Fruit fly (Drosophila melanogaster) whole organism, wandering third instar larva: Measurements from ENCODE around the gene CG42393.

Source experiments
- Abd-B ChIP-seq: fragments of >200 bp; optimal IDR thresholded peaks from 2 replicates; lab custom pipeline; 2017; ENCODE audit warnings: missing biosample characterization, missing genetic modification characterization
- CG32264 ChIP-seq: fragments of 200-800 bp; sonication (Bioruptor generic); optimal IDR thresholded peaks from 2 replicates; lab custom pipeline; 2016; ENCODE audit warnings: missing biosample characterization, missing genetic modification characterization
- CG9705 ChIP-seq: fragments of 200-800 bp; sonication (Bioruptor generic); optimal IDR thresholded peaks from 2 replicates; lab custom pipeline; 2018; ENCODE audit warnings: missing biosample characterization, mild to moderate bottlenecking, missing genetic modification characterization
- CrebA ChIP-seq: fragments of 200-800 bp; sonication (Bioruptor generic); optimal IDR thresholded peaks from 2 replicates; lab custom pipeline; 2016; ENCODE audit warnings: missing biosample characterization, mild to moderate bottlenecking, missing genetic modification characterization, borderline replicate concordance
- Dfd ChIP-seq: fragments of >200 bp; optimal IDR thresholded peaks from 2 replicates; lab custom pipeline; 2017; ENCODE audit warnings: missing biosample characterization, missing genetic modification characterization
- Dif ChIP-seq: fragments of 200-275, 200-300 bp; sonication (Bioruptor generic); optimal IDR thresholded peaks from 2 replicates; lab custom pipeline; 2018; ENCODE audit warnings: missing biosample characterization, missing genetic modification characterization; ENCODE audit not compliant: partially characterized antibody
- GATAd ChIP-seq: sonication (Bioruptor generic); optimal IDR thresholded peaks from 2 replicates; lab custom pipeline; 2016; ENCODE audit warnings: missing biosample characterization, missing genetic modification characterization
- HLH106 ChIP-seq: fragments of 200-800 bp; optimal IDR thresholded peaks from 3 replicates; lab custom pipeline; 2019; ENCODE audit warnings: missing biosample characterization, mild to moderate bottlenecking, missing genetic modification characterization, moderate library complexity
- Hnf4 ChIP-seq: fragments of 200-800 bp; sonication (Bioruptor generic); optimal IDR thresholded peaks from 2 replicates; lab custom pipeline; 2016; ENCODE audit warnings: missing biosample characterization, mild to moderate bottlenecking, missing genetic modification characterization
- Mio ChIP-seq: sonication (Bioruptor generic); optimal IDR thresholded peaks from 2 replicates; lab custom pipeline; 2016; ENCODE audit warnings: missing biosample characterization, missing genetic modification characterization
- OdsH ChIP-seq: fragments of 200-800 bp; sonication (Bioruptor generic); optimal IDR thresholded peaks from 2 replicates; lab custom pipeline; 2016; ENCODE audit warnings: missing biosample characterization, mild to moderate bottlenecking, missing genetic modification characterization
- Rel ChIP-seq, 2 experiments: fragments of 200-800 bp; sonication (Bioruptor generic) in 1 of 2; optimal IDR thresholded peaks; 2 replicates in 1 of 2; 3 replicates in 1 of 2; lab custom pipeline; 2016 to 2019; ENCODE audit warnings: mild to moderate bottlenecking in 2 of 2, missing biosample characterization in 2 of 2, missing genetic modification characterization in 2 of 2, moderate library complexity in 1 of 2
- br ChIP-seq: fragments of 200-800 bp; sonication (Bioruptor generic); optimal IDR thresholded peaks from 2 replicates; lab custom pipeline; 2016; ENCODE audit warnings: missing biosample characterization, missing genetic modification characterization
- brk ChIP-seq: fragments of 200-800 bp; sonication (Bioruptor generic); optimal IDR thresholded peaks from 2 replicates; lab custom pipeline; 2016; ENCODE audit warnings: missing biosample characterization, mild to moderate bottlenecking, missing genetic modification characterization
- dl ChIP-seq, 2 experiments: fragments of 175-275, 200-275 bp in 1 of 2; fragments of 200-275 bp in 1 of 2; sonication (Bioruptor generic); optimal IDR thresholded peaks; lab custom pipeline; 2018; ENCODE audit warnings: mild to moderate bottlenecking in 2 of 2, missing biosample characterization in 2 of 2, missing genetic modification characterization in 2 of 2, moderate library complexity in 2 of 2; ENCODE audit not compliant: partially characterized antibody in 2 of 2, insufficient read depth in 1 of 2
- dsf ChIP-seq: sonication (Bioruptor generic); optimal IDR thresholded peaks from 2 replicates; lab custom pipeline; 2016; ENCODE audit warnings: missing biosample characterization, missing genetic modification characterization, borderline replicate concordance
- ey ChIP-seq: fragments of 200-800 bp; sonication (Bioruptor generic); optimal IDR thresholded peaks from 2 replicates; lab custom pipeline; 2016; ENCODE audit warnings: missing biosample characterization, missing genetic modification characterization
- foxo ChIP-seq, 2 experiments: fragments of 200-800 bp; sonication (Bioruptor generic); optimal IDR thresholded peaks; 2 replicates in 1 of 2; 3 replicates in 1 of 2; lab custom pipeline; 2016 to 2017; ENCODE audit warnings: missing biosample characterization in 2 of 2, missing genetic modification characterization in 2 of 2
- fru ChIP-seq: fragments of 200-800 bp; sonication (Bioruptor generic); optimal IDR thresholded peaks from 3 replicates; lab custom pipeline; 2016; ENCODE audit warnings: missing biosample characterization, mild to moderate bottlenecking, missing genetic modification characterization
- h ChIP-seq: fragments of 200-800 bp; sonication (Bioruptor generic); optimal IDR thresholded peaks from 3 replicates; lab custom pipeline; 2016; ENCODE audit warnings: missing biosample characterization, mild to moderate bottlenecking, missing genetic modification characterization
- jim ChIP-seq: fragments of 175-275, 200-325 bp; sonication (Bioruptor generic); optimal IDR thresholded peaks from 2 replicates; lab custom pipeline; 2016; ENCODE audit warnings: missing biosample characterization, mild to moderate bottlenecking, missing genetic modification characterization
- lola ChIP-seq: fragments of >200 bp; optimal IDR thresholded peaks from 2 replicates; lab custom pipeline; 2017; ENCODE audit warnings: missing biosample characterization, missing genetic modification characterization
- pan ChIP-seq: fragments of >200 bp; optimal IDR thresholded peaks from 2 replicates; lab custom pipeline; 2017
- psq ChIP-seq: fragments of 200-800 bp; sonication (Bioruptor generic); optimal IDR thresholded peaks from 3 replicates; lab custom pipeline; 2017; ENCODE audit warnings: missing biosample characterization, mild to moderate bottlenecking, missing genetic modification characterization, moderate library complexity
- rgr ChIP-seq: fragments of 200-800 bp; sonication (Bioruptor generic); optimal IDR thresholded peaks from 3 replicates; lab custom pipeline; 2016; ENCODE audit warnings: missing biosample characterization, mild to moderate bottlenecking, missing genetic modification characterization
- sage ChIP-seq: fragments of 200-800 bp; sonication (Bioruptor generic); optimal IDR thresholded peaks from 2 replicates; lab custom pipeline; 2016; ENCODE audit warnings: missing biosample characterization, mild to moderate bottlenecking, missing genetic modification characterization
- tai ChIP-seq: sonication (Bioruptor generic); optimal IDR thresholded peaks from 2 replicates; lab custom pipeline; 2016; ENCODE audit warnings: missing biosample characterization, missing genetic modification characterization
- woc ChIP-seq: sonication (Bioruptor generic); optimal IDR thresholded peaks from 2 replicates; lab custom pipeline; 2016; ENCODE audit warnings: missing biosample characterization, mild to moderate bottlenecking, missing genetic modification characterization

Gene CG42393

dm6 chr3L:18042433-18042832 is at the start of gene CG42393:
CG42393 (plus strand) TSS chr3L:18042733.
- TF ChIP-seq rgr (GFP tag; lab: Kevin White, UChicago): no peak
- no peak for TF ChIP-seq lola (GFP tag; lab: Kevin White, UChicago)
- TF ChIP-seq fru (GFP tag; lab: Kevin White, UChicago): no peak
- TF ChIP-seq Hnf4 (GFP tag; lab: Kevin White, UChicago): no peak
- no peak for TF ChIP-seq tai (GFP tag; lab: Kevin White, UChicago)
- TF ChIP-seq Dfd: no peak
- TF ChIP-seq woc (GFP tag; lab: Kevin White, UChicago): no peak

dm6 chr3L:17993269-17993668 is 49.3 kb upstream of the CG42393 start:
- TF ChIP-seq lola (GFP tag; lab: Kevin White, UChicago) (no peak), rgr (GFP tag; lab: Kevin White, UChicago) (no peak), dl (GFP tag; optimal IDR thresholded peaks at IDR 0.05; lab: Kevin White, UChicago; ENCODE audit: insufficient read depth in 1 of 2, partially characterized antibody in 2 of 2) (no peak), OdsH (GFP tag; lab: Kevin White, UChicago) (no peak), GATAd (GFP tag; lab: Kevin White, UChicago) (no peak), dsf (GFP tag; lab: Kevin White, UChicago) (no peak), Hnf4 (GFP tag; lab: Kevin White, UChicago) (no peak), br (no peak), CG9705 (GFP tag; lab: Kevin White, UChicago) (no peak), Abd-B (GFP tag; lab: Kevin White, UChicago) (no peak), h (GFP tag; lab: Kevin White, UChicago) (no peak)

- TF ChIP-seq psq: no peak
Observed at dm6 chr3L:17993759-17994158, 48.8 kb upstream of the CG42393 start.

dm6 chr3L:17994560-17995202 is 47.9 kb upstream of the CG42393 start:
- peak; percentile 29 for TF ChIP-seq h (GFP tag; lab: Kevin White, UChicago)
- TF ChIP-seq br: no peak
- TF ChIP-seq tai (GFP tag; lab: Kevin White, UChicago): no peak
- TF ChIP-seq Rel (GFP tag; optimal IDR thresholded peaks at IDR 0.05; lab: Kevin White, UChicago): no peak
- TF ChIP-seq Rel (tag; optimal IDR thresholded peaks at IDR 0.05; lab: Kevin White, UChicago): peak; percentile 17

dm6 chr3L:17995203-17996143 is 47.1 kb upstream of the CG42393 start:
- TF ChIP-seq ey (GFP tag; lab: Kevin White, UChicago) (no peak), HLH106 (tag; lab: Kevin White, UChicago) (no peak), tai (GFP tag; lab: Kevin White, UChicago) (peak; percentile 23), Dif (GFP tag; lab: Kevin White, UChicago) (no peak), Rel (GFP tag; optimal IDR thresholded peaks at IDR 0.05; lab: Kevin White, UChicago) (no peak), Rel (tag; optimal IDR thresholded peaks at IDR 0.05; lab: Kevin White, UChicago) (peak; percentile 31), lola (GFP tag; lab: Kevin White, UChicago) (no peak), Mio (GFP tag; lab: Kevin White, UChicago) (no peak), brk (GFP tag; lab: Kevin White, UChicago) (no peak), sage (no peak), foxo (GFP tag; optimal IDR thresholded peaks at IDR 0.05; lab: Kevin White, UChicago) (no peak), pan (lab: Kevin White, UChicago) (no peak), psq (no peak), CrebA (GFP tag; lab: Kevin White, UChicago) (no peak), Hnf4 (GFP tag; lab: Kevin White, UChicago) (no peak), h (GFP tag; lab: Kevin White, UChicago) (peak; percentile 9), jim (GFP tag; lab: Kevin White, UChicago) (no peak), fru (GFP tag; lab: Kevin White, UChicago) (peak; percentile 19), CG32264 (GFP tag; lab: Kevin White, UChicago) (no peak)
